Fruit fly (Drosophila melanogaster) whole organism, embryonic: Measurements from ENCODE around the gene Als2.

Experiments used
- Ada2b ChIP-seq: fragments of 200-800 bp; sonication (Bioruptor generic); IDR thresholded peaks from 2 replicates; pipeline ENCODE4 v1.3.6; 2022; ENCODE audit warnings: missing biosample characterization, missing genetic modification characterization
- Atf6 ChIP-seq: fragments of 200-800 bp; sonication (Bioruptor generic); IDR thresholded peaks from 2 replicates; pipeline ENCODE4 v1.3.6; 2022; ENCODE audit warnings: missing biosample characterization, missing genetic modification characterization
- Awh ChIP-seq: fragments of 200-800 bp; sonication (Bioruptor generic); IDR thresholded peaks from 2 replicates; pipeline ENCODE4, ENCODE4 v1.3.6; 2022; ENCODE audit warnings: missing biosample characterization, missing genetic modification characterization
- CG12659 ChIP-seq: fragments of 200-800 bp; sonication (Bioruptor generic); optimal IDR thresholded peaks from 3 replicates; lab custom pipeline; 2017; ENCODE audit warnings: mild to moderate bottlenecking, missing biosample characterization, missing genetic modification reagents, missing genetic modification characterization
- CG15514 ChIP-seq: fragments of 200-800 bp; sonication (Bioruptor generic); optimal IDR thresholded peaks from 3 replicates; lab custom pipeline; 2017; ENCODE audit warnings: missing biosample characterization, missing genetic modification characterization, mild to moderate bottlenecking, moderate library complexity, missing genetic modification reagents
- CG17328 ChIP-seq: fragments of 200-800 bp; sonication (Bioruptor generic); IDR thresholded peaks from 2 replicates; pipeline ENCODE4 v1.3.6; 2022; ENCODE audit warnings: missing biosample characterization, missing genetic modification characterization
- CG17829 ChIP-seq: fragments of 200-800 bp; optimal IDR thresholded peaks from 2 replicates; lab custom pipeline; 2019; ENCODE audit warnings: missing biosample characterization, mild to moderate bottlenecking, missing genetic modification characterization, moderate library complexity
- CG2199 ChIP-seq: fragments of 200-800 bp; sonication (Bioruptor generic); IDR thresholded peaks from 3 replicates; pipeline ENCODE4 v1.3.6; 2022; ENCODE audit warnings: missing biosample characterization, missing genetic modification characterization
- CG31388 ChIP-seq: fragments of 200-800 bp; sonication (Bioruptor generic); optimal IDR thresholded peaks from 2 replicates; lab custom pipeline; 2016; ENCODE audit warnings: missing biosample characterization, missing genetic modification characterization
- CG32767 ChIP-seq: fragments of 200-800 bp; sonication (Bioruptor generic); IDR thresholded peaks from 2 replicates; pipeline ENCODE4 v1.3.6; 2022; ENCODE audit warnings: missing biosample characterization, missing genetic modification characterization
- CG4360 ChIP-seq: fragments of 200-800 bp; sonication (Bioruptor generic); IDR thresholded peaks from 2 replicates; pipeline ENCODE4 v1.3.6; 2022; ENCODE audit warnings: missing biosample characterization, missing genetic modification characterization
- CG4424 ChIP-seq: fragments of 200-800 bp; sonication (Bioruptor generic); optimal IDR thresholded peaks from 3 replicates; lab custom pipeline; 2016; ENCODE audit warnings: missing biosample characterization, missing genetic modification characterization
- CG4617 ChIP-seq: fragments of 200-800 bp; sonication (Bioruptor generic); optimal IDR thresholded peaks from 3 replicates; lab custom pipeline; 2016; ENCODE audit warnings: missing biosample characterization, missing genetic modification characterization, borderline replicate concordance
- CG4730 ChIP-seq: fragments of 200-800 bp; sonication (Bioruptor generic); IDR thresholded peaks from 2 replicates; pipeline ENCODE4 v1.3.6; 2022; ENCODE audit warnings: missing biosample characterization, missing genetic modification characterization
- CG4854 ChIP-seq: fragments of 200-800 bp; sonication (Bioruptor generic); optimal IDR thresholded peaks from 2 replicates; lab custom pipeline; 2016; ENCODE audit warnings: missing biosample characterization, missing genetic modification characterization, inconsistent platforms
- CG7786 ChIP-seq: fragments of 200-800 bp; sonication (Bioruptor generic); optimal IDR thresholded peaks from 2 replicates; lab custom pipeline; 2016; ENCODE audit warnings: missing biosample characterization, missing genetic modification characterization
- CG8924 ChIP-seq: fragments of 200-800 bp; optimal IDR thresholded peaks from 3 replicates; lab custom pipeline; 2019; ENCODE audit warnings: missing biosample characterization, mild to moderate bottlenecking, missing genetic modification characterization, moderate library complexity
- CoRest ChIP-seq: fragments of 200-800 bp; sonication (Bioruptor generic); optimal IDR thresholded peaks from 3 replicates; lab custom pipeline; 2018; ENCODE audit warnings: missing biosample characterization, mild to moderate bottlenecking, missing genetic modification characterization, moderate library complexity
- D19A ChIP-seq: fragments of 200-800 bp; optimal IDR thresholded peaks from 3 replicates; lab custom pipeline; 2019; ENCODE audit warnings: missing biosample characterization, mild to moderate bottlenecking, missing genetic modification characterization, moderate library complexity
- Dref ChIP-seq: fragments of 200-800 bp; sonication (Bioruptor generic); IDR thresholded peaks from 2 replicates; pipeline ENCODE4 v1.3.6; 2022; ENCODE audit warnings: missing biosample characterization, missing genetic modification characterization
- Fer1 ChIP-seq: fragments of 200-800 bp; sonication (Bioruptor generic); optimal IDR thresholded peaks from 2 replicates; lab custom pipeline; 2017; ENCODE audit warnings: missing biosample characterization, mild to moderate bottlenecking, missing genetic modification characterization
- HLHmδ ChIP-seq: fragments of 200-800 bp; sonication (Bioruptor generic); optimal IDR thresholded peaks from 2 replicates; lab custom pipeline; 2018; ENCODE audit warnings: missing biosample characterization, mild to moderate bottlenecking, missing genetic modification characterization, moderate library complexity
- Hmx ChIP-seq: fragments of 200-800 bp; sonication (Bioruptor generic); optimal IDR thresholded peaks from 2 replicates; lab custom pipeline; 2016; ENCODE audit warnings: missing biosample characterization, missing genetic modification characterization
- Lpt ChIP-seq: fragments of >200 bp; optimal IDR thresholded peaks from 2 replicates; lab custom pipeline; 2018; ENCODE audit warnings: missing biosample characterization, missing genetic modification characterization
- Mad ChIP-seq: fragments of 200-800 bp; sonication (Bioruptor generic); optimal IDR thresholded peaks from 2 replicates; lab custom pipeline; 2016; ENCODE audit warnings: missing biosample characterization, missing genetic modification characterization
- Med ChIP-seq: fragments of 200-800 bp; sonication (Bioruptor generic); peaks from one replicate; lab custom pipeline; 2016; ENCODE audit warnings: missing biosample characterization, missing genetic modification characterization, mild to moderate bottlenecking, inconsistent platforms, moderate library complexity
- Meics ChIP-seq: fragments of 200-800 bp; sonication (Bioruptor generic); optimal IDR thresholded peaks from 2 replicates; lab custom pipeline; 2017; ENCODE audit warnings: missing biosample characterization, mild to moderate bottlenecking, missing genetic modification characterization
- Poxn ChIP-seq: fragments of 200-800 bp; sonication (Bioruptor generic); IDR thresholded peaks from 2 replicates; pipeline ENCODE4 v1.3.6; 2022; ENCODE audit warnings: missing biosample characterization, missing genetic modification characterization
- Rx ChIP-seq: fragments of 200-800 bp; sonication (Bioruptor generic); IDR thresholded peaks from 2 replicates; pipeline ENCODE4 v1.3.6; 2022; ENCODE audit warnings: missing biosample characterization, missing genetic modification characterization
- Sox102F ChIP-seq: fragments of 200-800 bp; sonication (Bioruptor generic); optimal IDR thresholded peaks from 2 replicates; lab custom pipeline; 2018; ENCODE audit warnings: missing biosample characterization, mild to moderate bottlenecking, missing genetic modification characterization, moderate library complexity
- abd-A ChIP-seq: fragments of 200-800 bp; sonication (Bioruptor generic); optimal IDR thresholded peaks from 3 replicates; lab custom pipeline; 2019; ENCODE audit warnings: missing biosample characterization, mild to moderate bottlenecking, missing genetic modification characterization, moderate library complexity
- ap ChIP-seq: fragments of 200-800 bp; sonication (Bioruptor generic); IDR thresholded peaks from 2 replicates; pipeline ENCODE4 v1.3.6; 2022; ENCODE audit warnings: missing biosample characterization, missing genetic modification characterization
- ato ChIP-seq: fragments of 200-800 bp; sonication (Bioruptor generic); IDR thresholded peaks from 2 replicates; pipeline ENCODE4 v1.3.6; 2022; ENCODE audit warnings: missing biosample characterization, missing genetic modification characterization; ENCODE audit not compliant: partially characterized antibody
- cad ChIP-seq: fragments of >200 bp; optimal IDR thresholded peaks from 2 replicates; lab custom pipeline; 2017; ENCODE audit warnings: missing biosample characterization, missing genetic modification characterization
- chm ChIP-seq: fragments of 200-800 bp; sonication (Bioruptor generic); IDR thresholded peaks from 2 replicates; pipeline ENCODE4 v1.3.6; 2022; ENCODE audit warnings: missing biosample characterization, missing genetic modification characterization
- corto ChIP-seq: fragments of 200-800 bp; sonication (Bioruptor generic); optimal IDR thresholded peaks from 2 replicates; lab custom pipeline; 2016; ENCODE audit warnings: missing biosample characterization, mild to moderate bottlenecking, missing genetic modification characterization, moderate library complexity
- cwo ChIP-seq: fragments of 200-800 bp; sonication (Bioruptor generic); optimal IDR thresholded peaks from 3 replicates; lab custom pipeline; 2017; ENCODE audit warnings: missing biosample characterization, missing genetic modification characterization, mild to moderate bottlenecking, moderate library complexity, missing genetic modification reagents
- exex ChIP-seq: fragments of 200-800 bp; sonication (Bioruptor generic); optimal IDR thresholded peaks from 4 replicates; lab custom pipeline; 2018; ENCODE audit warnings: missing biosample characterization, mild to moderate bottlenecking, missing genetic modification characterization, moderate library complexity
- eyg ChIP-seq: fragments of 200-800 bp; sonication (Bioruptor generic); optimal IDR thresholded peaks from 3 replicates; lab custom pipeline; 2016; ENCODE audit warnings: missing biosample characterization, missing genetic modification characterization
- fd64A ChIP-seq: fragments of 200-800 bp; sonication (Bioruptor generic); optimal IDR thresholded peaks from 3 replicates; lab custom pipeline; 2018; ENCODE audit warnings: missing biosample characterization, mild to moderate bottlenecking, missing genetic modification characterization
- grn ChIP-seq: fragments of 200-800 bp; sonication (Bioruptor generic); optimal IDR thresholded peaks from 3 replicates; lab custom pipeline; 2017; ENCODE audit warnings: missing biosample characterization, missing genetic modification characterization
- gsb ChIP-seq: fragments of 200-800 bp; sonication (Bioruptor generic); IDR thresholded peaks from 2 replicates; pipeline ENCODE4 v1.3.6; 2022; ENCODE audit warnings: missing biosample characterization, missing genetic modification characterization
- ro ChIP-seq: fragments of 200-800 bp; sonication (Bioruptor generic); IDR thresholded peaks from 2 replicates; pipeline ENCODE4 v1.3.6; 2022; ENCODE audit warnings: missing biosample characterization, missing genetic modification characterization
- scrt ChIP-seq: fragments of 200-800 bp; sonication (Bioruptor generic); optimal IDR thresholded peaks from 2 replicates; lab custom pipeline; 2018; ENCODE audit warnings: missing biosample characterization, mild to moderate bottlenecking, missing genetic modification characterization, moderate library complexity
- sd ChIP-seq: fragments of 200-800 bp; sonication (Bioruptor generic); optimal IDR thresholded peaks from 3 replicates; lab custom pipeline; 2018; ENCODE audit warnings: missing biosample characterization, mild to moderate bottlenecking, missing genetic modification characterization, moderate library complexity
- sens ChIP-seq: fragments of 200-800 bp; sonication (Bioruptor generic); peaks from one replicate; lab custom pipeline; 2016; ENCODE audit warnings: missing biosample characterization, missing genetic modification characterization
- sisA ChIP-seq: fragments of 200-800 bp; sonication (Bioruptor generic); IDR thresholded peaks from 2 replicates; pipeline ENCODE4 v1.3.6; 2022; ENCODE audit warnings: missing biosample characterization, missing genetic modification characterization
- tin ChIP-seq: fragments of 200-800 bp; sonication (Bioruptor generic); optimal IDR thresholded peaks from 3 replicates; lab custom pipeline; 2016; ENCODE audit warnings: missing biosample characterization, missing genetic modification characterization
- twi ChIP-seq: fragments of 200-800 bp; optimal IDR thresholded peaks from 2 replicates; lab custom pipeline; 2019; ENCODE audit warnings: missing biosample characterization, mild to moderate bottlenecking, missing genetic modification characterization, moderate library complexity
- zen ChIP-seq: fragments of 200-800 bp; sonication (Bioruptor generic); optimal IDR thresholded peaks from 3 replicates; lab custom pipeline; 2018; ENCODE audit warnings: missing biosample characterization, mild to moderate bottlenecking, missing genetic modification characterization, moderate library complexity

Als2 gene

dm6 chr3L:21639059-21639458 is 40.5 kb downstream of the Als2 start, which contains the start of gene CG32445:
Gene CG32445, plus strand, starts transcription at chr3L:21639359.
- TF ChIP-seq ro (GFP tag; lab: Robert Waterston, UW) = no peak
- TF ChIP-seq CG2199 = no peak
- no peak for TF ChIP-seq fd64A (GFP tag; lab: Kevin White, UChicago)
- TF ChIP-seq Fer1 (GFP tag; lab: Kevin White, UChicago) = no peak
- no peak for TF ChIP-seq CG7786 (GFP tag; lab: Kevin White, UChicago)
- TF ChIP-seq ato (GFP tag; lab: Robert Waterston, UW) = no peak
- no peak for TF ChIP-seq Atf6
- no peak for TF ChIP-seq ap (GFP tag; lab: Robert Waterston, UW)
- no peak for TF ChIP-seq Lpt (GFP tag; lab: Kevin White, UChicago)
- TF ChIP-seq Ada2b = no peak
- TF ChIP-seq zen (tag; lab: Kevin White, UChicago) = no peak
- TF ChIP-seq twi = no peak

DNA sequence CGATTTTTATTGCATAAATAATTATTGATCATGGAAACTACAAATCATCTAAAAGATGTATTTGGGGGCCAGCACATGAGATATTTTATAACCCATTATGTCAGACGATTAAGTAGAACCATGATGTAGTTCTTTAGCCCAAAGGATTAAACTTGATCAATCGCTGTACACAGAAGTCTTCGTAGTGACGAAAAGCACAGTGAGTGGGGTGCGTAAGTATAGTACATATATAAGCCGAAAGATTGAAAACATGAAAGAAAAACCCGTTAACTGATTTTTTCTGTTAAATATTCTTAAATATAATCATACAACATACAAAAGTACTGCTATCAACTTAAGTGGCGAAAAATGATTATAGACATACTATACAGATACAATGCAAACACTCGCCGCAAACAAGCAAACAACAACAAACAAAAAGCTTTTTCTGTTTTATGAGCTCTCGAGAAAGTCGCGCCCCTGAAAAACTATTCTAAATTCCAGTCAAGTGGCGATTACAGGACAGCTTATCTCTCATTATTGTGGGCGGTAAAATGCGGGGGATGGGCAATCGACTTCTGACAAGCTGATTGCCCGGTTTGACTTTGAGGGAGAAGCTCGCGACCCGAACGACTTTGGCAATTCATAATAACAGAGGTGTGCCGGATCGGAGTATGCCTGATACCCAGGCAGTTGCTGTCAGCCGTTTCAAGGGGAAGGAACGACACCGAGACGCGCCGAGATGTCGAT is 43.1 kb downstream of the Als2 start, which contains the start of gene CG32444:
Gene CG32444 (plus strand): TSS at position 683 of the 729 bp plus-strand sequence.
- TF ChIP-seq sd (tag; lab: Kevin White, UChicago) (peak; percentile 87), Awh (no peak), Mad (GFP tag; lab: Kevin White, UChicago) (no peak), Dref (GFP tag; lab: Robert Waterston, UW) (no peak), CG15514 (GFP tag; lab: Kevin White, UChicago) (no peak), CG31388 (GFP tag; lab: Kevin White, UChicago) (no peak), tin (no peak), CG4617 (GFP tag; lab: Kevin White, UChicago) (no peak), Hmx (GFP tag; lab: Kevin White, UChicago) (no peak), sens (peak; percentile 63), HLHmδ (GFP tag; lab: Kevin White, UChicago) (no peak), CG4854 (GFP tag; lab: Kevin White, UChicago) (no peak), scrt (GFP tag; lab: Kevin White, UChicago) (no peak), CG8924 (tag; lab: Kevin White, UChicago) (no peak), CG4360 (GFP tag; lab: Robert Waterston, UW) (no peak), CoRest (no peak), eyg (GFP tag; lab: Kevin White, UChicago) (no peak), Lpt (GFP tag; lab: Kevin White, UChicago) (no peak), CG32767 (GFP tag; lab: Robert Waterston, UW) (no peak), cad (no peak), chm (no peak), CG17829 (tag; lab: Kevin White, UChicago) (no peak), CG17328 (GFP tag; lab: Robert Waterston, UW) (no peak), Poxn (GFP tag; lab: Robert Waterston, UW) (0 out of 2 replicates have a peak, but pooled peaks have one; percentile 4), CG12659 (no peak), D19A (tag; lab: Kevin White, UChicago) (no peak), Sox102F (GFP tag; lab: Kevin White, UChicago) (no peak), abd-A (tag; lab: Kevin White, UChicago) (no peak), grn (GFP tag; lab: Kevin White, UChicago) (no peak), Rx (GFP tag; lab: Robert Waterston, UW) (no peak), cwo (GFP tag; lab: Kevin White, UChicago) (peak; percentile 11), exex (tag; lab: Kevin White, UChicago) (peak; percentile 94), CG4730 (GFP tag; lab: Robert Waterston, UW) (no peak), gsb (GFP tag; lab: Robert Waterston, UW) (no peak), Meics (GFP tag; lab: Kevin White, UChicago) (peak; percentile 61), CG4424 (GFP tag; lab: Kevin White, UChicago) (no peak), sisA (no peak), corto (GFP tag; lab: Kevin White, UChicago) (no peak), Med (no peak)
